Fruit fly (Drosophila melanogaster) S2 (cell line): ENCODE results near the gene VGlut.

Source experiments
- CG8478 ChIP-seq: fragments of >200 bp; optimal IDR thresholded peaks from 2 replicates; lab custom pipeline; 2018
- CTCF ChIP-seq, 2 experiments: fragments of >200 bp; optimal IDR thresholded peaks; 2 replicates each; lab custom pipeline; 2018

DNA sequence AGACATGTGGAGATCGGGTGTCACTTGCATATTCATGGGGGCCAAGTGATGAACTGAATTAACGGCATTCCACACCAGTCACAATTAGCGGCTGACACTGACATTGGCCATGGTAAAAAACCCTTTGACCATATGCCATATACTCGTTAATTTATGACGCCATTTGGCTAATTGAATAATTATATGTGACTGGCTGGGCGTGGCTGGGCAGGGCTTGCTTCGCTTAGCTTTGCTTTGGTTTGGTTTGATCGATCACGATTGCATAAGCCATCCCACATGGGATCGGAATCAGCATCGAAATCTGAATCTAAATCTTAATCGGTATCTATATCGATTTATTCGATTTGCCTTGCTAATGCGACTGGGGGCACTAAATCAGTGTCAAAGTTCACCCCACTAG, 29.5 kb downstream of the VGlut start:
- TF ChIP-seq CG8478 (lab: Kevin White, UChicago): no peak
- no peak for TF ChIP-seq CTCF (optimal IDR thresholded peaks at IDR 0.05; lab: Kevin White, UChicago)
